Fruit fly (Drosophila melanogaster): Measurements from ENCODE around the gene SF1.

- TF ChIP-seq cic (GFP tag; optimal IDR thresholded peaks at IDR 0.05), result no peak
- no peak for TF ChIP-seq tj (GFP tag; optimal IDR thresholded peaks at IDR 0.05)
- no peak for TF ChIP-seq Clk (GFP tag; optimal IDR thresholded peaks at IDR 0.05)
- no peak for TF ChIP-seq Crg-1 (GFP tag; optimal IDR thresholded peaks at IDR 0.05)
- no peak for TF ChIP-seq CG33017 (tag; optimal IDR thresholded peaks at IDR 0.05)
Measured at dm6 chr3R:17530400-17530799, 9.8 kb upstream of the SF1 start.
